Fruit fly (Drosophila melanogaster) whole organism, embryonic: Measurements from ENCODE around the gene CG5938.
A peak's percentile ranks its signal among the peaks of the same experiment; 100 is the strongest.

Source experiments
- Bteb2 ChIP-seq: fragments of 200-800 bp; sonication (Bioruptor generic); optimal IDR thresholded peaks from 2 replicates; lab custom pipeline; 2016; ENCODE audit warnings: missing biosample characterization, missing genetic modification characterization
- CG10147 ChIP-seq: fragments of 200-800 bp; sonication (Bioruptor generic); optimal IDR thresholded peaks from 2 replicates; lab custom pipeline; 2019; ENCODE audit warnings: missing biosample characterization, mild to moderate bottlenecking, missing genetic modification characterization, moderate library complexity
- CG11085 ChIP-seq: fragments of 200-800 bp; sonication (Bioruptor generic); IDR thresholded peaks from 2 replicates; pipeline ENCODE4 v1.3.6; 2022; ENCODE audit warnings: missing biosample characterization, missing genetic modification characterization
- CG11093 ChIP-seq: fragments of 200-800 bp; sonication (Bioruptor generic); IDR thresholded peaks from 3 replicates; pipeline ENCODE4 v1.3.6; 2022; ENCODE audit warnings: missing biosample characterization, missing genetic modification characterization
- CG11504 ChIP-seq: fragments of 200-800 bp; sonication (Bioruptor generic); optimal IDR thresholded peaks from 3 replicates; lab custom pipeline; 2019; ENCODE audit warnings: missing biosample characterization, mild to moderate bottlenecking, missing genetic modification characterization, moderate library complexity
- CG12219 ChIP-seq: fragments of 200-800 bp; sonication (Bioruptor generic); optimal IDR thresholded peaks from 3 replicates; lab custom pipeline; 2018; ENCODE audit warnings: missing biosample characterization, mild to moderate bottlenecking, missing genetic modification characterization
- CG12769 ChIP-seq: fragments of 200-800 bp; sonication (Bioruptor generic); optimal IDR thresholded peaks from 2 replicates; lab custom pipeline; 2019; ENCODE audit warnings: missing biosample characterization, mild to moderate bottlenecking, missing genetic modification characterization, moderate library complexity
- CG14014 ChIP-seq: fragments of 200-800 bp; sonication (Bioruptor generic); IDR thresholded peaks from 2 replicates; pipeline ENCODE4 v1.3.6; 2022; ENCODE audit warnings: missing biosample characterization, missing genetic modification characterization
- CG1647 ChIP-seq: fragments of 200-800 bp; sonication (Bioruptor generic); optimal IDR thresholded peaks from 3 replicates; lab custom pipeline; 2016; ENCODE audit warnings: missing biosample characterization, missing genetic modification characterization
- CG17385 ChIP-seq: fragments of 200-800 bp; sonication (Bioruptor generic); optimal IDR thresholded peaks from 3 replicates; lab custom pipeline; 2018; ENCODE audit warnings: missing biosample characterization, mild to moderate bottlenecking, missing genetic modification characterization
- CG17912 ChIP-seq: fragments of 200-800 bp; sonication (Bioruptor generic); optimal IDR thresholded peaks from 2 replicates; lab custom pipeline; 2018; ENCODE audit warnings: missing biosample characterization, mild to moderate bottlenecking, missing genetic modification characterization
- CG2875 ChIP-seq: fragments of 200-800 bp; sonication (Bioruptor generic); optimal IDR thresholded peaks from 2 replicates; lab custom pipeline; 2017; ENCODE audit warnings: missing biosample characterization, mild to moderate bottlenecking, missing genetic modification characterization, missing genetic modification reagents
- CG31365 ChIP-seq: fragments of 200-800 bp; sonication (Bioruptor generic); optimal IDR thresholded peaks from 2 replicates; lab custom pipeline; 2018; ENCODE audit warnings: missing biosample characterization, mild to moderate bottlenecking, missing genetic modification characterization
- CG31441 ChIP-seq: fragments of 200-800 bp; sonication (Bioruptor generic); IDR thresholded peaks from 2 replicates; pipeline ENCODE4 v1.3.6; 2022; ENCODE audit warnings: missing biosample characterization, missing genetic modification characterization
- CG33213 ChIP-seq: fragments of 200-800 bp; sonication (Bioruptor generic); optimal IDR thresholded peaks from 3 replicates; lab custom pipeline; 2016; ENCODE audit warnings: missing biosample characterization, missing genetic modification characterization
- CG3847 ChIP-seq: fragments of 200-800 bp; sonication (Bioruptor generic); IDR thresholded peaks from 2 replicates; pipeline ENCODE4 v1.3.6; 2022; ENCODE audit warnings: missing biosample characterization, missing genetic modification characterization
- CG4404 ChIP-seq: fragments of 200-800 bp; sonication (Bioruptor generic); IDR thresholded peaks from 2 replicates; pipeline ENCODE4 v1.3.6; 2022; ENCODE audit warnings: missing biosample characterization, missing genetic modification characterization
- CG6689 ChIP-seq: fragments of 200-800 bp; sonication (Bioruptor generic); IDR thresholded peaks from 2 replicates; pipeline ENCODE4 v1.3.6; 2022; ENCODE audit warnings: missing biosample characterization, missing genetic modification characterization
- CG6791 ChIP-seq: fragments of 200-800 bp; sonication (Bioruptor generic); IDR thresholded peaks from 3 replicates; pipeline ENCODE4 v1.3.6; 2022; ENCODE audit warnings: missing biosample characterization, missing genetic modification characterization; ENCODE audit not compliant: partially characterized antibody
- CG7271 ChIP-seq: fragments of 200-800 bp; sonication (Bioruptor generic); optimal IDR thresholded peaks from 2 replicates; lab custom pipeline; 2018; ENCODE audit warnings: missing biosample characterization, mild to moderate bottlenecking, missing genetic modification characterization, moderate library complexity
- CG7556 ChIP-seq: fragments of 200-800 bp; sonication (Bioruptor generic); optimal IDR thresholded peaks from 2 replicates; lab custom pipeline; 2017; ENCODE audit warnings: missing biosample characterization, mild to moderate bottlenecking, missing genetic modification characterization
- CG9437 ChIP-seq: fragments of 200-800 bp; sonication (Bioruptor generic); optimal IDR thresholded peaks from 2 replicates; lab custom pipeline; 2018; ENCODE audit warnings: missing biosample characterization, mild to moderate bottlenecking, missing genetic modification characterization
- CG9727 ChIP-seq: fragments of 200-800 bp; sonication (Bioruptor generic); optimal IDR thresholded peaks from 3 replicates; lab custom pipeline; 2017; ENCODE audit warnings: missing biosample characterization, mild to moderate bottlenecking, missing genetic modification characterization
- CG9817 ChIP-seq: fragments of 200-800 bp; sonication (Bioruptor generic); optimal IDR thresholded peaks from 2 replicates; lab custom pipeline; 2018; ENCODE audit warnings: missing biosample characterization, mild to moderate bottlenecking, missing genetic modification characterization, moderate library complexity
- CG9932 ChIP-seq: fragments of 200-800 bp; sonication (Bioruptor generic); IDR thresholded peaks from 2 replicates; pipeline ENCODE4 v1.3.6; 2022; ENCODE audit warnings: missing biosample characterization, missing genetic modification characterization
- Chrac-16 ChIP-seq: fragments of 200-800 bp; sonication (Bioruptor generic); optimal IDR thresholded peaks from 3 replicates; lab custom pipeline; 2016; ENCODE audit warnings: missing biosample characterization, missing genetic modification characterization
- D19A ChIP-seq: fragments of 200-800 bp; optimal IDR thresholded peaks from 3 replicates; lab custom pipeline; 2019; ENCODE audit warnings: missing biosample characterization, mild to moderate bottlenecking, missing genetic modification characterization, moderate library complexity
- Eip74EF ChIP-seq, 2 experiments: fragments of 200-800 bp in 1 of 2; fragments of >200 bp in 1 of 2; sonication (Bioruptor generic) in 1 of 2; optimal IDR thresholded peaks; 2 replicates each; lab custom pipeline; 2017 to 2019; ENCODE audit warnings: missing biosample characterization in 2 of 2, missing genetic modification characterization in 2 of 2, mild to moderate bottlenecking in 1 of 2, moderate library complexity in 1 of 2
- HLH3B ChIP-seq: fragments of 200-800 bp; sonication (Bioruptor generic); IDR thresholded peaks from 2 replicates; pipeline ENCODE4 v1.3.6; 2022; ENCODE audit warnings: missing biosample characterization, missing genetic modification characterization
- HmgZ ChIP-seq: fragments of 200-800 bp; sonication (Bioruptor generic); optimal IDR thresholded peaks from 2 replicates; lab custom pipeline; 2018; ENCODE audit warnings: missing biosample characterization, mild to moderate bottlenecking, missing genetic modification characterization
- Lpt ChIP-seq: fragments of >200 bp; optimal IDR thresholded peaks from 2 replicates; lab custom pipeline; 2018; ENCODE audit warnings: missing biosample characterization, missing genetic modification characterization
- NC2β ChIP-seq: fragments of 200-800 bp; sonication (Bioruptor generic); optimal IDR thresholded peaks from 2 replicates; lab custom pipeline; 2016; ENCODE audit warnings: missing biosample characterization, missing genetic modification characterization
- Opbp ChIP-seq: fragments of 200-800 bp; sonication (Bioruptor generic); IDR thresholded peaks from 3 replicates; pipeline ENCODE4 v1.3.6; 2022; ENCODE audit warnings: missing biosample characterization, missing genetic modification characterization; ENCODE audit not compliant: partially characterized antibody
- ara ChIP-seq: fragments of 200-800 bp; sonication (Bioruptor generic); IDR thresholded peaks from 2 replicates; pipeline ENCODE4 v1.3.6; 2022; ENCODE audit warnings: missing biosample characterization, missing genetic modification characterization
- bab2 ChIP-seq: fragments of 200-800 bp; sonication (Bioruptor generic); optimal IDR thresholded peaks from 2 replicates; lab custom pipeline; 2016; ENCODE audit warnings: missing biosample characterization, missing genetic modification characterization
- crp ChIP-seq, 2 experiments: fragments of 200-800 bp; sonication (Bioruptor generic); optimal IDR thresholded peaks; 2 replicates in 1 of 2; 3 replicates in 1 of 2; lab custom pipeline; 2017; ENCODE audit warnings: missing biosample characterization in 2 of 2, missing genetic modification characterization in 2 of 2, mild to moderate bottlenecking in 1 of 2, moderate library complexity in 1 of 2
- gce ChIP-seq: fragments of 200-800 bp; sonication (Bioruptor generic); IDR thresholded peaks from 3 replicates; pipeline ENCODE4 v1.3.6; 2022; ENCODE audit warnings: missing biosample characterization, missing genetic modification characterization
- ind ChIP-seq: fragments of 200-800 bp; sonication (Bioruptor generic); optimal IDR thresholded peaks from 3 replicates; lab custom pipeline; 2016; ENCODE audit warnings: missing biosample characterization, missing genetic modification characterization
- lov ChIP-seq, 2 experiments: fragments of 200-800 bp in 1 of 2; fragments of >200 bp in 1 of 2; sonication (Bioruptor generic) in 1 of 2; IDR thresholded peaks in 1 of 2; optimal IDR thresholded peaks in 1 of 2; 2 replicates in 1 of 2; 3 replicates in 1 of 2; pipeline versions ENCODE4 v1.3.6 to Lab custom; 2017 to 2022; ENCODE audit warnings: missing biosample characterization in 1 of 2, missing genetic modification characterization in 1 of 2
- mam ChIP-seq: fragments of 200-800 bp; sonication (Bioruptor generic); optimal IDR thresholded peaks from 3 replicates; lab custom pipeline; 2016; ENCODE audit warnings: missing biosample characterization, missing genetic modification characterization
- mirr ChIP-seq: fragments of 200-800 bp; sonication (Bioruptor generic); optimal IDR thresholded peaks from 3 replicates; lab custom pipeline; 2018; ENCODE audit warnings: missing biosample characterization, mild to moderate bottlenecking, missing genetic modification characterization
- onecut ChIP-seq: fragments of 200-800 bp; sonication (Bioruptor generic); IDR thresholded peaks from 2 replicates; pipeline ENCODE4 v1.3.6; 2022; ENCODE audit warnings: missing biosample characterization, missing genetic modification characterization
- pfk ChIP-seq: fragments of 200-800 bp; sonication (Bioruptor generic); optimal IDR thresholded peaks from 2 replicates; lab custom pipeline; 2018; ENCODE audit warnings: missing biosample characterization, mild to moderate bottlenecking, missing genetic modification characterization, moderate library complexity
- shn ChIP-seq: fragments of 200-800 bp; sonication (Bioruptor generic); optimal IDR thresholded peaks from 3 replicates; lab custom pipeline; 2016; ENCODE audit warnings: missing biosample characterization, missing genetic modification characterization
- ssp ChIP-seq: fragments of 200-800 bp; sonication (Bioruptor generic); IDR thresholded peaks from 2 replicates; pipeline ENCODE4 v1.3.6; 2022; ENCODE audit warnings: missing biosample characterization, missing genetic modification characterization
- stc ChIP-seq: fragments of 200-800 bp; sonication (Bioruptor generic); IDR thresholded peaks from 2 replicates; pipeline ENCODE4 v1.3.6; 2022; ENCODE audit warnings: missing biosample characterization, missing genetic modification characterization
- unc-4 ChIP-seq: fragments of 200-800 bp; sonication (Bioruptor generic); IDR thresholded peaks from 2 replicates; pipeline ENCODE4 v1.3.6; 2022; ENCODE audit warnings: missing biosample characterization, missing genetic modification characterization; ENCODE audit not compliant: partially characterized antibody

CG5938 gene

dm6 chr3R:27273118-27274062 lies 1.2 kb upstream of the CG5938 start, which contains the start of gene CG5934 (continued):
- TF ChIP-seq CG9817 (tag; lab: Kevin White, UChicago) (peak; percentile 36), ssp (no peak), CG9932 (GFP tag; lab: Robert Waterston, UW) (peak; percentile 68), lov (optimal IDR thresholded peaks at IDR 0.05; lab: Kevin White, UChicago) (no peak), lov (GFP tag; IDR thresholded peaks at IDR 0.05; lab: Robert Waterston, UW) (no peak), CG7556 (no peak), CG17385 (GFP tag; lab: Kevin White, UChicago) (peak; percentile 97), CG1647 (GFP tag; lab: Kevin White, UChicago) (peak; percentile 61), unc-4 (GFP tag; lab: Robert Waterston, UW) (no peak), Lpt (GFP tag; lab: Kevin White, UChicago) (no peak), CG11085 (GFP tag; lab: Robert Waterston, UW) (peak; percentile 14; the same call in 1 of the 2 replicates), pfk (GFP tag; lab: Kevin White, UChicago) (peak; percentile 1), CG14014 (no peak; the same call in 1 of the 2 replicates), CG31365 (tag; lab: Kevin White, UChicago) (no peak), NC2β (GFP tag; lab: Kevin White, UChicago) (peak; percentile 13), bab2 (peak; percentile 38), CG6791 (GFP tag; lab: Robert Waterston, UW) (no peak), CG9437 (GFP tag; lab: Kevin White, UChicago) (no peak), CG6689 (GFP tag; lab: Robert Waterston, UW) (no peak), stc (GFP tag; lab: Robert Waterston, UW) (no peak), CG12769 (tag; lab: Kevin White, UChicago) (peak; percentile 17), CG4404 (GFP tag; lab: Robert Waterston, UW) (no peak), onecut (GFP tag; lab: Robert Waterston, UW) (no peak), CG11504 (tag; lab: Kevin White, UChicago) (no peak), ind (GFP tag; lab: Kevin White, UChicago) (peak; percentile 42), Chrac-16 (GFP tag; lab: Kevin White, UChicago) (peak; percentile 2), HLH3B (GFP tag; lab: Robert Waterston, UW) (no peak), shn (GFP tag; lab: Kevin White, UChicago) (peak; percentile 39), CG2875 (GFP tag; lab: Kevin White, UChicago) (no peak), CG17912 (GFP tag; lab: Kevin White, UChicago) (peak; percentile 1), CG9727 (GFP tag; lab: Kevin White, UChicago) (peak; percentile 26), Eip74EF (GFP tag; optimal IDR thresholded peaks at IDR 0.05; lab: Kevin White, UChicago) (peak in 1 of 2 experiments; percentile 12), HmgZ (tag; lab: Kevin White, UChicago) (peak; percentile 27), crp (GFP tag; optimal IDR thresholded peaks at IDR 0.05; lab: Kevin White, UChicago) (peak in 1 of 2 experiments; percentile 72), CG33213 (GFP tag; lab: Kevin White, UChicago) (peak; percentile 53), CG12219 (no peak), ara (no peak), mam (GFP tag; lab: Kevin White, UChicago) (peak; percentile 68), Bteb2 (peak; percentile 19), CG31441 (GFP tag; lab: Robert Waterston, UW) (0 out of 2 replicates have a peak, but pooled peaks have one; percentile 8), CG10147 (GFP tag; lab: Kevin White, UChicago) (no peak), gce (GFP tag; lab: Robert Waterston, UW) (no peak), CG7271 (tag; lab: Kevin White, UChicago) (no peak), mirr (no peak), D19A (tag; lab: Kevin White, UChicago) (no peak), CG11093 (GFP tag; lab: Robert Waterston, UW) (no peak), CG3847 (GFP tag; lab: Robert Waterston, UW) (peak; percentile 62), Opbp (peak; percentile 54; the same call in 1 of the 3 replicates)
